Worm (Caenorhabditis elegans) whole organism, young adult: ENCODE measurements around the gene mltn-13.
A peak's percentile ranks its signal among the peaks of the same experiment; 100 is the strongest.

Experiments
- B0261.1 ChIP-seq: sonication (generic microtip); optimal IDR thresholded peaks from 2 replicates; lab custom pipeline; 2016; ENCODE audit warnings: mild to moderate bottlenecking, missing genetic modification characterization, moderate library complexity, missing compliant biosample characterization
- D2030.7 ChIP-seq: fragments of 200-800 bp; sonication (Bioruptor generic); IDR thresholded peaks from 2 replicates; pipeline ENCODE4 v1.3.6; 2022; ENCODE audit warnings: missing genetic modification reagents, missing genetic modification characterization, missing compliant biosample characterization
- F33H1.4 ChIP-seq: fragments of 200-800 bp; sonication (Bioruptor generic); IDR thresholded peaks from 2 replicates; pipeline ENCODE4 v1.3.6; 2022; ENCODE audit warnings: missing genetic modification reagents, missing genetic modification characterization, missing compliant biosample characterization
- F57A8.1 ChIP-seq: fragments of 200-800 bp; sonication (Bioruptor generic); optimal IDR thresholded peaks from 2 replicates; lab custom pipeline; 2018; ENCODE audit warnings: mild to moderate bottlenecking, missing genetic modification characterization, moderate library complexity, missing compliant biosample characterization
- Y53F4B.3 ChIP-seq: fragments of 200-800 bp; sonication (Bioruptor generic); IDR thresholded peaks from 2 replicates; pipeline ENCODE4 v1.3.6; 2022; ENCODE audit warnings: missing genetic modification reagents, missing genetic modification characterization, missing compliant biosample characterization
- Y56A3A.18 ChIP-seq: fragments of 200-800 bp; sonication (Bioruptor generic); IDR thresholded peaks from 2 replicates; pipeline ENCODE4 v1.3.6; 2022; ENCODE audit warnings: missing genetic modification reagents, missing genetic modification characterization, missing compliant biosample characterization
- Y67H2A.10 ChIP-seq: fragments of 200-800 bp; sonication (Bioruptor generic); conservative IDR thresholded peaks from 2 replicates; pipeline ENCODE4 v1.3.6; 2022; ENCODE audit warnings: missing genetic modification reagents, missing genetic modification characterization, missing compliant biosample characterization
- ama-1 ChIP-seq, 3 experiments: fragments of 150-350 bp in 1 of 3; sonication (generic microtip) in 2 of 3; optimal IDR thresholded peaks; 2 replicates each; lab custom pipeline; 2014 to 2018; ENCODE audit warnings: missing biosample characterization in 2 of 3, missing genetic modification characterization in 2 of 3, missing genetic modification reagents in 2 of 3
- atf-7 ChIP-seq: sonication (generic microtip); optimal IDR thresholded peaks from 2 replicates; lab custom pipeline; 2017; ENCODE audit warnings: mild to moderate bottlenecking, missing genetic modification characterization, missing compliant biosample characterization
- attf-5 ChIP-seq: fragments of 200-800 bp; sonication (Bioruptor generic); optimal IDR thresholded peaks from 2 replicates; lab custom pipeline; 2018; ENCODE audit warnings: mild to moderate bottlenecking, missing genetic modification characterization, missing compliant biosample characterization
- attf-6 ChIP-seq: fragments of 200-800 bp; sonication (Bioruptor generic); IDR thresholded peaks from 2 replicates; pipeline ENCODE4 v1.3.6; 2022; ENCODE audit warnings: missing genetic modification reagents, missing genetic modification characterization, missing compliant biosample characterization
- bed-1 ChIP-seq: fragments of 200-800 bp; sonication (Bioruptor generic); IDR thresholded peaks from 2 replicates; pipeline ENCODE4 v1.3.6; 2022; ENCODE audit warnings: missing genetic modification reagents, missing genetic modification characterization, missing compliant biosample characterization
- ceh-27 ChIP-seq: fragments of 200-800 bp; sonication (Bioruptor generic); optimal IDR thresholded peaks from 2 replicates; lab custom pipeline; 2018; ENCODE audit warnings: mild to moderate bottlenecking, missing genetic modification characterization, moderate library complexity, missing compliant biosample characterization
- die-1 ChIP-seq: sonication (generic microtip); optimal IDR thresholded peaks from 2 replicates; lab custom pipeline; 2016; ENCODE audit warnings: missing genotype, mild to moderate bottlenecking, missing genetic modification characterization, missing compliant biosample characterization
- egl-44 ChIP-seq: fragments of 200-800 bp; sonication (Bioruptor generic); IDR thresholded peaks from 2 replicates; pipeline ENCODE4 v1.3.6; 2022; ENCODE audit warnings: missing genetic modification reagents, missing genetic modification characterization, missing compliant biosample characterization
- him-1 ChIP-seq: sonication (generic microtip); optimal IDR thresholded peaks from 2 replicates; lab custom pipeline; 2016; ENCODE audit warnings: missing genotype, missing genetic modification reagents, missing genetic modification characterization, missing compliant biosample characterization
- hmg-1.2 ChIP-seq: fragments of 200-800 bp; sonication (Bioruptor generic); IDR thresholded peaks from 2 replicates; pipeline ENCODE4 v1.3.6; 2022; ENCODE audit warnings: missing genetic modification reagents, missing genetic modification characterization, missing compliant biosample characterization
- hsf-1 ChIP-seq: fragments of 200-800 bp; sonication (Bioruptor generic); IDR thresholded peaks from 2 replicates; pipeline ENCODE4 v1.3.6; 2022; ENCODE audit warnings: missing genetic modification reagents, missing genetic modification characterization, missing compliant biosample characterization
- lag-1 ChIP-seq: fragments of 200-800 bp; sonication (Bioruptor generic); IDR thresholded peaks from 2 replicates; pipeline ENCODE4 v1.3.6; 2022; ENCODE audit warnings: missing genetic modification reagents, missing genetic modification characterization, missing compliant biosample characterization
- lin-26 ChIP-seq: fragments of 200-800 bp; sonication (Bioruptor generic); IDR thresholded peaks from 2 replicates; pipeline ENCODE4 v1.3.6; 2022; ENCODE audit warnings: missing genetic modification reagents, missing genetic modification characterization, missing compliant biosample characterization
- lin-54 ChIP-seq: fragments of 200-800 bp; sonication (Bioruptor generic); optimal IDR thresholded peaks from 2 replicates; lab custom pipeline; 2018; ENCODE audit warnings: mild to moderate bottlenecking, missing genetic modification characterization, missing compliant biosample characterization
- lsy-27 ChIP-seq: sonication (generic microtip); optimal IDR thresholded peaks from 2 replicates; lab custom pipeline; 2017; ENCODE audit warnings: missing genetic modification characterization, mild to moderate bottlenecking, missing compliant biosample characterization, antibody characterized with exemption, missing genotype, borderline replicate concordance; ENCODE audit not compliant: insufficient read depth
- madf-10 ChIP-seq: sonication (generic microtip); optimal IDR thresholded peaks from 2 replicates; lab custom pipeline; 2016; ENCODE audit warnings: mild to moderate bottlenecking, missing genetic modification characterization, missing compliant biosample characterization
- mes-4 ChIP-seq: sonication (generic microtip); optimal IDR thresholded peaks from 2 replicates; lab custom pipeline; 2016; ENCODE audit warnings: missing genotype, missing genetic modification characterization, missing compliant biosample characterization
- mxl-1 ChIP-seq: sonication (generic microtip); optimal IDR thresholded peaks from 2 replicates; lab custom pipeline; 2016; ENCODE audit warnings: missing genetic modification characterization, missing compliant biosample characterization
- nfyb-1 ChIP-seq: fragments of 200-800 bp; sonication (Bioruptor generic); IDR thresholded peaks from 2 replicates; pipeline ENCODE4 v1.3.6; 2022; ENCODE audit warnings: missing genetic modification reagents, missing genetic modification characterization, missing compliant biosample characterization
- nhr-90 ChIP-seq: sonication (generic microtip); optimal IDR thresholded peaks from 2 replicates; lab custom pipeline; 2016; ENCODE audit warnings: missing genotype, mild to moderate bottlenecking, missing genetic modification characterization, missing compliant biosample characterization
- pha-4 ChIP-seq: fragments of 150-350 bp; sonication (generic microtip); optimal IDR thresholded peaks from 2 replicates; lab custom pipeline; 2014; ENCODE audit warnings: missing biosample characterization, missing genetic modification reagents, missing genetic modification characterization
- rcor-1 ChIP-seq: fragments of 200-800 bp; sonication (Bioruptor generic); IDR thresholded peaks from 2 replicates; pipeline ENCODE4 v1.3.6; 2022; ENCODE audit warnings: missing genetic modification reagents, missing genetic modification characterization, missing compliant biosample characterization
- rec-8 ChIP-seq, 2 experiments: sonication (generic microtip); optimal IDR thresholded peaks; 2 replicates each; lab custom pipeline; 2016; ENCODE audit warnings: mild to moderate bottlenecking in 2 of 2, missing genetic modification characterization in 2 of 2, missing genetic modification reagents in 2 of 2, missing genotype in 2 of 2, missing biosample characterization in 1 of 2, missing compliant biosample characterization in 1 of 2, moderate library complexity in 1 of 2
- repo-1 ChIP-seq: sonication (generic microtip); optimal IDR thresholded peaks from 2 replicates; lab custom pipeline; 2017; ENCODE audit warnings: mild to moderate bottlenecking, missing genetic modification characterization, missing compliant biosample characterization
- rpc-1 ChIP-seq, 2 experiments: fragments of 150-350 bp in 1 of 2; sonication (generic microtip) in 1 of 2; optimal IDR thresholded peaks; 2 replicates each; lab custom pipeline; 2014 to 2018; ENCODE audit warnings: missing biosample characterization in 1 of 2, missing genetic modification characterization in 1 of 2, missing genetic modification reagents in 1 of 2, missing genotype in 1 of 2
- snpc-1.1 ChIP-seq: sonication (generic microtip); optimal IDR thresholded peaks from 2 replicates; lab custom pipeline; 2017; ENCODE audit warnings: missing genetic modification characterization, mild to moderate bottlenecking, missing compliant biosample characterization, antibody characterized with exemption, moderate library complexity, missing genotype, missing genetic modification reagents; ENCODE audit not compliant: insufficient read depth
- snpc-3.4 ChIP-seq: sonication (generic microtip); optimal IDR thresholded peaks from 2 replicates; lab custom pipeline; 2017; ENCODE audit warnings: missing genetic modification characterization, mild to moderate bottlenecking, missing compliant biosample characterization, antibody characterized with exemption, moderate library complexity, missing genotype, missing genetic modification reagents
- snpc-4 ChIP-seq, 5 experiments: fragments of 150-350 bp in 1 of 5; sonication (generic microtip) in 4 of 5; optimal IDR thresholded peaks; 2 replicates each; lab custom pipeline; 2014 to 2018; ENCODE audit warnings: missing genetic modification characterization in 5 of 5, missing biosample characterization in 3 of 5, antibody characterized with exemption in 2 of 5, mild to moderate bottlenecking in 2 of 5, missing compliant biosample characterization in 2 of 5, missing genotype in 2 of 5, moderate library complexity in 2 of 5, missing genetic modification reagents in 1 of 5
- somi-1 ChIP-seq: fragments of 200-800 bp; sonication (Bioruptor generic); optimal IDR thresholded peaks from 2 replicates; lab custom pipeline; 2018; ENCODE audit warnings: mild to moderate bottlenecking, missing genetic modification characterization, missing compliant biosample characterization
- sptf-2 ChIP-seq: fragments of 200-800 bp; sonication (Bioruptor generic); optimal IDR thresholded peaks from 2 replicates; lab custom pipeline; 2018; ENCODE audit warnings: mild to moderate bottlenecking, missing genetic modification characterization, missing compliant biosample characterization
- tbp1 ChIP-seq: fragments of 200-800 bp; sonication (Bioruptor generic); optimal IDR thresholded peaks from 2 replicates; lab custom pipeline; 2018; ENCODE audit warnings: mild to moderate bottlenecking, missing genetic modification characterization, missing compliant biosample characterization
- zfh-2 ChIP-seq: fragments of 200-800 bp; sonication (Bioruptor generic); conservative IDR thresholded peaks from 2 replicates; pipeline ENCODE4 v1.3.6; 2022; ENCODE audit warnings: missing genetic modification reagents, missing genetic modification characterization, missing compliant biosample characterization
- zim-3 ChIP-seq: sonication (generic microtip); optimal IDR thresholded peaks from 2 replicates; lab custom pipeline; 2017; ENCODE audit warnings: mild to moderate bottlenecking, missing genetic modification characterization, moderate library complexity, missing compliant biosample characterization
- ztf-18 ChIP-seq: sonication (generic microtip); optimal IDR thresholded peaks from 2 replicates; lab custom pipeline; 2016; ENCODE audit warnings: missing genotype, mild to moderate bottlenecking, missing genetic modification characterization, missing compliant biosample characterization
- ztf-22 ChIP-seq: fragments of 200-800 bp; sonication (Bioruptor generic); optimal IDR thresholded peaks from 2 replicates; lab custom pipeline; 2018; ENCODE audit warnings: mild to moderate bottlenecking, missing genetic modification characterization, moderate library complexity, missing compliant biosample characterization
- ztf-25 ChIP-seq: fragments of 200-800 bp; sonication (Bioruptor generic); IDR thresholded peaks from 2 replicates; pipeline ENCODE4 v1.3.6; 2022; ENCODE audit warnings: missing genetic modification reagents, missing genetic modification characterization, missing compliant biosample characterization

mltn-13 gene

ce11 chrX:4413206-4413605 is 35.0 kb downstream of the mltn-13 start:
- no peak for TF ChIP-seq Y53F4B.3 (GFP tag; lab: Robert Waterston, UW)
- TF ChIP-seq zfh-2 (GFP tag; lab: Robert Waterston, UW), result peak; percentile 70
- no peak for TF ChIP-seq B0261.1 (tag; lab: Kevin White, UChicago)
- no peak for TF ChIP-seq snpc-4 (GFP tag; optimal IDR thresholded peaks at IDR 0.05; lab: Kevin White, UChicago)
- no peak for TF ChIP-seq snpc-4 (tag; optimal IDR thresholded peaks at IDR 0.05; lab: Kevin White, UChicago)
- no peak for TF ChIP-seq attf-5 (GFP tag; lab: Kevin White, UChicago)

- TF ChIP-seq ztf-22 (GFP tag; lab: Kevin White, UChicago) (no peak), snpc-1.1 (tag; lab: Kevin White, UChicago) (peak; percentile 60), Y67H2A.10 (GFP tag; lab: Robert Waterston, UW) (no peak), snpc-3.4 (tag; lab: Kevin White, UChicago) (peak; percentile 44), lsy-27 (tag; lab: Kevin White, UChicago) (no peak), atf-7 (tag; lab: Kevin White, UChicago) (no peak), pha-4 (tag; lab: Kevin White, UChicago) (no peak), lag-1 (GFP tag; lab: Robert Waterston, UW) (no peak), die-1 (peak; percentile 82), nfyb-1 (GFP tag; lab: Robert Waterston, UW) (no peak), repo-1 (peak; percentile 25), D2030.7 (peak; percentile 80), lin-54 (GFP tag; lab: Kevin White, UChicago) (peak; percentile 15), ama-1 (optimal IDR thresholded peaks at IDR 0.05; lab: Kevin White, UChicago) (no peak), ama-1 (GFP tag; optimal IDR thresholded peaks at IDR 0.05; lab: Kevin White, UChicago) (peak in 1 of 2 experiments; percentile 31), rpc-1 (optimal IDR thresholded peaks at IDR 0.05; lab: Kevin White, UChicago) (peak; percentile 86), rpc-1 (tag; optimal IDR thresholded peaks at IDR 0.05; lab: Kevin White, UChicago) (peak; percentile 94), rcor-1 (GFP tag; lab: Robert Waterston, UW) (0 out of 2 replicates have a peak, but pooled peaks have one; percentile 16), sptf-2 (GFP tag; lab: Kevin White, UChicago) (no peak), F33H1.4 (GFP tag; lab: Robert Waterston, UW) (no peak), nhr-90 (tag; lab: Kevin White, UChicago) (peak; percentile 37), mes-4 (tag; lab: Kevin White, UChicago) (peak; percentile 24), Y56A3A.18 (GFP tag; lab: Robert Waterston, UW) (peak; percentile 54), ceh-27 (GFP tag; lab: Kevin White, UChicago) (no peak), F57A8.1 (no peak), ztf-18 (tag; lab: Kevin White, UChicago) (peak; percentile 45), lin-26 (GFP tag; lab: Robert Waterston, UW) (peak; percentile 76), attf-6 (GFP tag; lab: Robert Waterston, UW) (no peak), bed-1 (GFP tag; lab: Robert Waterston, UW) (no peak), somi-1 (GFP tag; lab: Kevin White, UChicago) (no peak), B0261.1 (tag; lab: Kevin White, UChicago) (peak; percentile 68), him-1 (tag; lab: Kevin White, UChicago) (peak; percentile 70), mxl-1 (tag; lab: Kevin White, UChicago) (peak; percentile 50), tbp1 (peak; percentile 87), egl-44 (GFP tag; lab: Robert Waterston, UW) (no peak), hmg-1.2 (GFP tag; lab: Robert Waterston, UW) (0 out of 2 replicates have a peak, but pooled peaks have one; percentile 33), ztf-25 (GFP tag; lab: Robert Waterston, UW) (0 out of 2 replicates have a peak, but pooled peaks have one; percentile 62), hsf-1 (peak; percentile 53; the same call in 1 of the 2 replicates), rec-8 (tag; optimal IDR thresholded peaks at IDR 0.05; lab: Kevin White, UChicago) (peak in 1 of 2 experiments; percentile 6), zim-3 (no peak), madf-10 (tag; lab: Kevin White, UChicago) (peak; percentile 24)
Measured at ce11 chrX:4410280-4410911, 37.8 kb downstream of the mltn-13 start.
